Worm (Caenorhabditis elegans) whole organism, early embryonic: ENCODE measurements around the gene T26C12.3.
"Not testable (repeated sequence)": the region's sequence is repeated elsewhere in the genome, so short reads cannot be mapped to it uniquely, and the experiment has no call there.

Experiments
- B0310.2 ChIP-seq: sonication (generic microtip); optimal IDR thresholded peaks from 2 replicates; lab custom pipeline; 2016; ENCODE audit warnings: mild to moderate bottlenecking, missing genetic modification characterization, missing compliant biosample characterization
- F13C5.2 ChIP-seq: sonication (generic microtip); optimal IDR thresholded peaks from 2 replicates; lab custom pipeline; 2017; ENCODE audit warnings: mild to moderate bottlenecking, missing genetic modification characterization, inconsistent platforms, missing compliant biosample characterization
- aly-1 ChIP-seq: sonication (generic microtip); optimal IDR thresholded peaks from 2 replicates; lab custom pipeline; 2016; ENCODE audit warnings: missing genetic modification characterization, missing compliant biosample characterization
- ama-1 ChIP-seq: fragments of 150-350 bp; optimal IDR thresholded peaks from 2 replicates; lab custom pipeline; 2014
- ceh-13 ChIP-seq: fragments of 200-800 bp; sonication (Bioruptor generic); optimal IDR thresholded peaks from 2 replicates; lab custom pipeline; 2018; ENCODE audit warnings: mild to moderate bottlenecking, missing genetic modification characterization, missing compliant biosample characterization
- ceh-36 ChIP-seq: sonication (generic microtip); optimal IDR thresholded peaks from 2 replicates; lab custom pipeline; 2016; ENCODE audit warnings: missing genetic modification characterization, inconsistent platforms, missing compliant biosample characterization
- ets-7 ChIP-seq: sonication (generic microtip); optimal IDR thresholded peaks from 2 replicates; lab custom pipeline; 2016; ENCODE audit warnings: missing genotype, missing genetic modification characterization, missing compliant biosample characterization
- flt-1 ChIP-seq: fragments of 200-800 bp; sonication (Bioruptor generic); IDR thresholded peaks from 2 replicates; pipeline ENCODE4 v1.3.6; 2022; ENCODE audit warnings: missing genetic modification characterization, missing compliant biosample characterization
- hmbx-1 ChIP-seq: sonication (generic microtip); optimal IDR thresholded peaks from 2 replicates; lab custom pipeline; 2016; ENCODE audit warnings: mild to moderate bottlenecking, missing genetic modification characterization, missing compliant biosample characterization
- hmg-4 ChIP-seq: fragments of 200-800 bp; sonication (Bioruptor generic); optimal IDR thresholded peaks from 2 replicates; lab custom pipeline; 2018; ENCODE audit warnings: mild to moderate bottlenecking, missing genetic modification characterization, missing compliant biosample characterization
- hnd-1 ChIP-seq: sonication (generic microtip); optimal IDR thresholded peaks from 2 replicates; lab custom pipeline; 2016; ENCODE audit warnings: missing genetic modification characterization, missing compliant biosample characterization
- pes-1 ChIP-seq: fragments of 200-800 bp; sonication (Bioruptor generic); IDR thresholded peaks from 2 replicates; pipeline ENCODE4 v1.3.6; 2022; ENCODE audit warnings: missing genetic modification reagents, missing genetic modification characterization, missing compliant biosample characterization
- scrt-1 ChIP-seq: fragments of 200-800 bp; sonication (Bioruptor generic); IDR thresholded peaks from 2 replicates; pipeline ENCODE4 v1.3.6; 2022; ENCODE audit warnings: missing genetic modification characterization, missing compliant biosample characterization
- sea-1 ChIP-seq: fragments of 200-800 bp; sonication (Bioruptor generic); conservative IDR thresholded peaks from 2 replicates; pipeline ENCODE4 v1.3.6; 2022; ENCODE audit warnings: missing genetic modification characterization, missing compliant biosample characterization
- tbx-11 ChIP-seq: fragments of 200-800 bp; sonication (Bioruptor generic); IDR thresholded peaks from 2 replicates; pipeline ENCODE4 v1.3.6; 2022; ENCODE audit warnings: missing genetic modification characterization, missing compliant biosample characterization
- tbx-37 ChIP-seq: fragments of 200-800 bp; sonication (Bioruptor generic); conservative IDR thresholded peaks from 2 replicates; pipeline ENCODE4 v1.3.6; 2022; ENCODE audit warnings: missing genetic modification reagents, missing genetic modification characterization, missing compliant biosample characterization
- tra-4 ChIP-seq: sonication (generic microtip); optimal IDR thresholded peaks from 2 replicates; lab custom pipeline; 2017; ENCODE audit warnings: missing genetic modification characterization, missing compliant biosample characterization

Gene T26C12.3

ce11 chrIV:3273295-3273694 lies at the start of gene T26C12.3:
TSS of gene T26C12.3 (minus strand) at chrIV:3273395.
- TF ChIP-seq aly-1 (tag; lab: Kevin White, UChicago) (no peak), ceh-36 (no peak), hnd-1 (tag; lab: Kevin White, UChicago) (no peak)

ce11 chrIV:3311243-3311642 lies 38.0 kb upstream of the T26C12.3 start, which contains the start of gene zip-11:
TSS of gene zip-11 (plus strand) at chrIV:3311276.
- no peak for TF ChIP-seq F13C5.2 (tag; lab: Kevin White, UChicago)
- peak; percentile 28 for TF ChIP-seq hmg-4 (GFP tag; lab: Kevin White, UChicago)

ce11 chrIV:3310662-3311219 lies 37.5 kb upstream of the T26C12.3 start:
- TF ChIP-seq F13C5.2 (tag; lab: Kevin White, UChicago) (no peak), tra-4 (tag; lab: Kevin White, UChicago) (no peak), hmbx-1 (tag; lab: Kevin White, UChicago) (no peak), flt-1 (GFP tag; lab: Robert Waterston, UW) (no peak), pes-1 (GFP tag; lab: Robert Waterston, UW) (no peak), aly-1 (tag; lab: Kevin White, UChicago) (no peak), hnd-1 (tag; lab: Kevin White, UChicago) (no peak), ceh-13 (GFP tag; lab: Kevin White, UChicago) (no peak), hmg-4 (GFP tag; lab: Kevin White, UChicago) (no peak), ceh-36 (no peak), tbx-37 (no peak), scrt-1 (GFP tag; lab: Robert Waterston, UW) (no peak)

ce11 chrIV:3308885-3309284 lies 35.7 kb upstream of the T26C12.3 start:
- TF ChIP-seq tra-4 (tag; lab: Kevin White, UChicago) = no peak
- TF ChIP-seq scrt-1 (GFP tag; lab: Robert Waterston, UW) = no peak
- no peak for TF ChIP-seq aly-1 (tag; lab: Kevin White, UChicago)
- no peak for TF ChIP-seq hmg-4 (GFP tag; lab: Kevin White, UChicago)
- TF ChIP-seq F13C5.2 (tag; lab: Kevin White, UChicago) = no peak
- no peak for TF ChIP-seq flt-1 (GFP tag; lab: Robert Waterston, UW)
- TF ChIP-seq hmbx-1 (tag; lab: Kevin White, UChicago) = no peak
- TF ChIP-seq ceh-13 (GFP tag; lab: Kevin White, UChicago) = no peak
- no peak for TF ChIP-seq B0310.2 (tag; lab: Kevin White, UChicago)

- TF ChIP-seq tbx-11 (GFP tag; lab: Robert Waterston, UW) = no peak
- no peak for TF ChIP-seq tra-4 (tag; lab: Kevin White, UChicago)
Measured at ce11 chrIV:3307463-3307862, 34.3 kb upstream of the T26C12.3 start, which contains the start of gene W08E12.9. TSS of gene W08E12.9 (minus strand) at chrIV:3307563.

ce11 chrIV:3305575-3305974 lies 32.4 kb upstream of the T26C12.3 start, which contains the start of gene W08E12.2:
TSS of gene W08E12.2 (plus strand) at chrIV:3305875.
- TF ChIP-seq tra-4 (tag; lab: Kevin White, UChicago) = no peak
- no peak for TF ChIP-seq pes-1 (GFP tag; lab: Robert Waterston, UW)

- TF ChIP-seq hmbx-1 (tag; lab: Kevin White, UChicago); F13C5.2 (tag; lab: Kevin White, UChicago); flt-1 (GFP tag; lab: Robert Waterston, UW): not testable (repeated sequence)
Measured at ce11 chrIV:3303690-3304089, 30.5 kb upstream of the T26C12.3 start, which contains the start of gene idpp-12. TSS of gene idpp-12 (plus strand) at chrIV:3303990.

- TF ChIP-seq B0310.2 (tag; lab: Kevin White, UChicago); hmbx-1 (tag; lab: Kevin White, UChicago); scrt-1 (GFP tag; lab: Robert Waterston, UW): not testable (repeated sequence)
Measured at ce11 chrIV:3302058-3302457, 28.9 kb upstream of the T26C12.3 start, which contains the start of gene W08E12.4. TSS of gene W08E12.4 (plus strand) at chrIV:3302358.

ce11 chrIV:3300492-3300891 lies 27.3 kb upstream of the T26C12.3 start, which contains the start of gene W08E12.5:
TSS of gene W08E12.5 (plus strand) at chrIV:3300792.
- TF ChIP-seq hnd-1 (tag; lab: Kevin White, UChicago) = no peak
- TF ChIP-seq aly-1 (tag; lab: Kevin White, UChicago) = no peak
- TF ChIP-seq tbx-37 = no peak
- no peak for TF ChIP-seq ceh-36
- no peak for TF ChIP-seq ceh-13 (GFP tag; lab: Kevin White, UChicago)
- TF ChIP-seq hmbx-1 (tag; lab: Kevin White, UChicago) = no peak
- TF ChIP-seq B0310.2 (tag; lab: Kevin White, UChicago) = no peak
- no peak for TF ChIP-seq pes-1 (GFP tag; lab: Robert Waterston, UW)
- TF ChIP-seq sea-1 (GFP tag; lab: Robert Waterston, UW) = no peak
- TF ChIP-seq ets-7 (tag; lab: Kevin White, UChicago) = no peak
- no peak for TF ChIP-seq F13C5.2 (tag; lab: Kevin White, UChicago)
- no peak for TF ChIP-seq ama-1 (lab: Kevin White, UChicago)
- TF ChIP-seq scrt-1 (GFP tag; lab: Robert Waterston, UW) = no peak
- TF ChIP-seq tbx-11 (GFP tag; lab: Robert Waterston, UW) = no peak
- TF ChIP-seq tra-4 (tag; lab: Kevin White, UChicago) = no peak
- no peak for TF ChIP-seq hmg-4 (GFP tag; lab: Kevin White, UChicago)
- no peak for TF ChIP-seq flt-1 (GFP tag; lab: Robert Waterston, UW)
